Worm (Caenorhabditis elegans): Measurements from ENCODE around the gene R02D5.4.

DNA sequence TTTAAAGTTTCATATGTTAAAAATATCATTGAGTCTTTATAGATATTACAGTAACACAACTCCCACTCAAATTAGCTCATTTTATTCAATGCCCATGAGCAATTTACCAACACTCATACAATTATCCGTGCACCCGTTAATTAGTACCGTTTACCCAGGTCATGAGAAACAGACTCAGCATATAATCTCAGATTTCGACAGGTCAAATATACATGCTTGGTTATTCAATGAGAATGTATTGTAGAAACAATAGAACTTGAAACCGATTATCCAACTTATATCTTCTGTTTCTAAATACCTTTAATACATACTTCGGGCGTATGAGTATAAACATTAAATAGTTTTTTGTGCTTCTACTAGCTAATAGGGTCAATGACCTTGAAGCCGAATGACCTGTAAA, 48.3 kb downstream of the R02D5.4 start:
- TF ChIP-seq him-1 (tag; optimal IDR thresholded peaks at IDR 0.05): no peak
- TF ChIP-seq W03F9.2 (tag; optimal IDR thresholded peaks at IDR 0.05): no peak

All from whole organism, L4/young adult.